Worm (Caenorhabditis elegans) whole organism, L3 larva: Measurements from ENCODE around the gene T20G5.9.

Experiments used
- R02D3.7 ChIP-seq: fragments of 150-350 bp; optimal IDR thresholded peaks from 2 replicates; lab custom pipeline; 2014; ENCODE audit warnings: missing biosample characterization, missing genetic modification characterization
- ZK546.5 ChIP-seq: sonication (generic microtip); optimal IDR thresholded peaks from 2 replicates; lab custom pipeline; 2017; ENCODE audit warnings: missing biosample characterization, missing genetic modification characterization
- aly-2 ChIP-seq: fragments of 150-350 bp; optimal IDR thresholded peaks from 2 replicates; lab custom pipeline; 2014; ENCODE audit warnings: missing biosample characterization, missing genetic modification characterization
- ama-1 ChIP-seq: fragments of 150-350 bp; optimal IDR thresholded peaks from 2 replicates; lab custom pipeline; 2018
- ceh-28 ChIP-seq: fragments of 150-350 bp; optimal IDR thresholded peaks from 2 replicates; lab custom pipeline; 2014; ENCODE audit warnings: missing biosample characterization, missing genetic modification reagents, missing genetic modification characterization
- ceh-82 ChIP-seq: fragments of 150-350 bp; optimal IDR thresholded peaks from 2 replicates; lab custom pipeline; 2014; ENCODE audit warnings: missing biosample characterization, missing genetic modification characterization
- ceh-9 ChIP-seq: sonication (generic microtip); optimal IDR thresholded peaks from 2 replicates; lab custom pipeline; 2018; ENCODE audit warnings: missing biosample characterization, missing genetic modification characterization
- egl-5 ChIP-seq: fragments of 150-350 bp; optimal IDR thresholded peaks from 2 replicates; lab custom pipeline; 2017; ENCODE audit warnings: missing biosample characterization, missing genetic modification reagents, missing genetic modification characterization, inconsistent platforms
- elt-1 ChIP-seq: fragments of 150-350 bp; optimal IDR thresholded peaks from 2 replicates; lab custom pipeline; 2014; ENCODE audit warnings: missing biosample characterization, missing genetic modification characterization
- elt-3 ChIP-seq, 3 experiments: fragments of 150-350 bp in 1 of 3; sonication (generic microtip) in 2 of 3; optimal IDR thresholded peaks; 2 replicates in 2 of 3; 4 replicates in 1 of 3; lab custom pipeline; 2014 to 2017; ENCODE audit warnings: missing biosample characterization in 3 of 3, missing genetic modification characterization in 3 of 3
- eor-1 ChIP-seq, 2 experiments: fragments of 150-350 bp; optimal IDR thresholded peaks; 2 replicates each; lab custom pipeline; 2014 to 2018; ENCODE audit warnings: missing biosample characterization in 2 of 2, missing genetic modification characterization in 2 of 2
- fkh-10 ChIP-seq: sonication (generic microtip); optimal IDR thresholded peaks from 2 replicates; lab custom pipeline; 2017; ENCODE audit warnings: missing biosample characterization, missing genetic modification reagents, missing genetic modification characterization
- fkh-2 ChIP-seq: fragments of 150-350 bp; optimal IDR thresholded peaks from 2 replicates; lab custom pipeline; 2014; ENCODE audit warnings: missing biosample characterization, missing genetic modification reagents, missing genetic modification characterization
- fos-1 ChIP-seq: fragments of 150-350 bp; optimal IDR thresholded peaks from 2 replicates; lab custom pipeline; 2014; ENCODE audit warnings: missing biosample characterization, missing genetic modification characterization
- hmg-11 ChIP-seq: sonication (generic microtip); optimal IDR thresholded peaks from 2 replicates; lab custom pipeline; 2016; ENCODE audit warnings: missing genetic modification characterization, missing compliant biosample characterization
- lin-15B ChIP-seq: fragments of 150-350 bp; optimal IDR thresholded peaks from 2 replicates; lab custom pipeline; 2014; ENCODE audit warnings: missing biosample characterization, missing genetic modification characterization
- lin-39 ChIP-seq: fragments of 150-350 bp; optimal IDR thresholded peaks from 2 replicates; lab custom pipeline; 2018; ENCODE audit warnings: missing biosample characterization, missing genetic modification reagents, missing genetic modification characterization
- lsy-12 ChIP-seq: sonication (generic microtip); optimal IDR thresholded peaks from 2 replicates; lab custom pipeline; 2016; ENCODE audit warnings: mild to moderate bottlenecking, missing genetic modification characterization, missing compliant biosample characterization
- mml-1 ChIP-seq: fragments of 150-350 bp; sonication (generic microtip); optimal IDR thresholded peaks from 3 replicates; lab custom pipeline; 2014; ENCODE audit warnings: missing biosample characterization, missing genetic modification characterization
- nfya-1 ChIP-seq: sonication (generic microtip); optimal IDR thresholded peaks from 2 replicates; lab custom pipeline; 2017; ENCODE audit warnings: missing genetic modification characterization, mild to moderate bottlenecking, missing compliant biosample characterization, antibody characterized with exemption, moderate library complexity; ENCODE audit not compliant: insufficient read depth
- nhr-11 ChIP-seq: fragments of 150-350 bp; optimal IDR thresholded peaks from 2 replicates; lab custom pipeline; 2014; ENCODE audit warnings: missing biosample characterization, missing genetic modification characterization
- nhr-23 ChIP-seq: fragments of 150-350 bp; optimal IDR thresholded peaks from 2 replicates; lab custom pipeline; 2014; ENCODE audit warnings: missing biosample characterization, missing genetic modification reagents, missing genetic modification characterization
- nhr-237 ChIP-seq: fragments of 150-350 bp; optimal IDR thresholded peaks from 2 replicates; lab custom pipeline; 2014; ENCODE audit warnings: missing biosample characterization, missing genetic modification characterization
- nhr-25 ChIP-seq: sonication (generic microtip); optimal IDR thresholded peaks from 2 replicates; lab custom pipeline; 2017; ENCODE audit warnings: missing biosample characterization, missing genetic modification characterization
- nhr-77 ChIP-seq: fragments of 150-350 bp; optimal IDR thresholded peaks from 2 replicates; lab custom pipeline; 2014; ENCODE audit warnings: missing biosample characterization, missing genetic modification characterization
- pha-4 ChIP-seq: fragments of 150-350 bp; optimal IDR thresholded peaks from 2 replicates; lab custom pipeline; 2014; ENCODE audit warnings: missing biosample characterization, missing genetic modification reagents, missing genetic modification characterization
- pqm-1 ChIP-seq: fragments of 150-350 bp; optimal IDR thresholded peaks from 2 replicates; lab custom pipeline; 2017; ENCODE audit warnings: missing biosample characterization, missing genetic modification characterization, inconsistent platforms
- sea-2 ChIP-seq: fragments of 150-350 bp; sonication (generic microtip); optimal IDR thresholded peaks from 4 replicates; lab custom pipeline; 2014; ENCODE audit warnings: missing biosample characterization, missing genetic modification reagents, missing genetic modification characterization
- skn-1 ChIP-seq: fragments of 150-350 bp; optimal IDR thresholded peaks from 2 replicates; lab custom pipeline; 2014; ENCODE audit warnings: missing biosample characterization, missing genetic modification characterization
- tbx-2 ChIP-seq: sonication (generic microtip); optimal IDR thresholded peaks from 2 replicates; lab custom pipeline; 2016; ENCODE audit warnings: mild to moderate bottlenecking, missing genetic modification characterization, missing compliant biosample characterization
- unc-62 ChIP-seq: fragments of 150-350 bp; sonication (generic microtip); optimal IDR thresholded peaks from 4 replicates; lab custom pipeline; 2014; ENCODE audit warnings: missing biosample characterization, missing genetic modification reagents, missing genetic modification characterization
- ztf-11 ChIP-seq: fragments of 150-350 bp; optimal IDR thresholded peaks from 2 replicates; lab custom pipeline; 2014; ENCODE audit warnings: missing biosample characterization, missing genetic modification characterization
- ztf-4 ChIP-seq: fragments of 150-350 bp; optimal IDR thresholded peaks from 2 replicates; lab custom pipeline; 2014; ENCODE audit warnings: missing biosample characterization, missing genetic modification characterization

Gene T20G5.9

ce11 chrIII:10181868-10182267, 27.8 kb upstream of the T20G5.9 start:
- TF ChIP-seq nhr-11 (tag; lab: Kevin White, UChicago), result no peak

- TF ChIP-seq fkh-10 (GFP tag; lab: Kevin White, UChicago) (no peak), elt-3 (tag; optimal IDR thresholded peaks at IDR 0.05; lab: Kevin White, UChicago) (no peak), lin-39 (tag; lab: Kevin White, UChicago) (peak; percentile 35)
- TF ChIP-seq, all 47 proteins: peak for 1
Measured at ce11 chrIII:10186160-10186559, 23.5 kb upstream of the T20G5.9 start, which contains the start of gene unc-47. Gene unc-47 (minus strand): TSS chrIII:10186260.

ce11 chrIII:10187840-10188239, 21.8 kb upstream of the T20G5.9 start:
- TF ChIP-seq mml-1 (tag; lab: Kevin White, UChicago), result no peak
- TF ChIP-seq R02D3.7 (tag; lab: Kevin White, UChicago), result no peak
- no peak for TF ChIP-seq elt-1
- TF ChIP-seq egl-5, result no peak
- TF ChIP-seq lin-15B (tag; lab: Kevin White, UChicago), result peak; percentile 19
- TF ChIP-seq ceh-9 (tag; lab: Kevin White, UChicago), result no peak
- TF ChIP-seq fkh-10 (GFP tag; lab: Kevin White, UChicago), result no peak
- peak; percentile 66 for TF ChIP-seq nfya-1
- no peak for TF ChIP-seq pha-4 (tag; lab: Kevin White, UChicago)
- TF ChIP-seq aly-2 (tag; lab: Kevin White, UChicago), result no peak
- TF ChIP-seq unc-62 (GFP tag; lab: Kevin White, UChicago), result no peak
- no peak for TF ChIP-seq ztf-4 (tag; lab: Kevin White, UChicago)
- no peak for TF ChIP-seq nhr-11 (tag; lab: Kevin White, UChicago)
- peak; percentile 50 for TF ChIP-seq lin-39 (tag; lab: Kevin White, UChicago)
- peak; percentile 37 for TF ChIP-seq hmg-11 (tag; lab: Kevin White, UChicago)
- no peak for TF ChIP-seq skn-1 (tag; lab: Kevin White, UChicago)
- no peak for TF ChIP-seq ztf-11 (tag; lab: Kevin White, UChicago)
- TF ChIP-seq nhr-77, result no peak

- no peak for TF ChIP-seq sea-2 (GFP tag; lab: Kevin White, UChicago)
- no peak for TF ChIP-seq ztf-4 (tag; lab: Kevin White, UChicago)
- no peak for TF ChIP-seq elt-1
- no peak for TF ChIP-seq ama-1 (lab: Kevin White, UChicago)
- TF ChIP-seq fos-1 (tag; lab: Kevin White, UChicago), result no peak
- no peak for TF ChIP-seq ceh-28
- no peak for TF ChIP-seq ceh-82 (tag; lab: Kevin White, UChicago)
- TF ChIP-seq eor-1 (tag; optimal IDR thresholded peaks at IDR 0.05; lab: Kevin White, UChicago), result no peak
- TF ChIP-seq fkh-2 (tag; lab: Kevin White, UChicago), result no peak
- no peak for TF ChIP-seq lsy-12 (tag; lab: Kevin White, UChicago)
- TF ChIP-seq pha-4 (tag; lab: Kevin White, UChicago), result no peak
- no peak for TF ChIP-seq tbx-2 (tag; lab: Kevin White, UChicago)
- TF ChIP-seq nhr-237, result no peak
- TF ChIP-seq nhr-77, result no peak
- TF ChIP-seq unc-62 (GFP tag; lab: Kevin White, UChicago), result no peak
- no peak for TF ChIP-seq nhr-25 (tag; lab: Kevin White, UChicago)
Measured at ce11 chrIII:10188912-10189311, 20.7 kb upstream of the T20G5.9 start, which contains the start of gene epac-1. Gene epac-1 (plus strand): TSS chrIII:10189212.

- peak; percentile 82 for TF ChIP-seq nfya-1
- no peak for TF ChIP-seq pha-4 (tag; lab: Kevin White, UChicago)
- no peak for TF ChIP-seq ZK546.5 (tag; lab: Kevin White, UChicago)
- no peak for TF ChIP-seq nhr-23
- TF ChIP-seq ama-1 (lab: Kevin White, UChicago), result no peak
- TF ChIP-seq, all 47 proteins: peak for 1
Measured at ce11 chrIII:10194569-10194968, 15.1 kb upstream of the T20G5.9 start.

ce11 chrIII:10195911-10196310, 13.7 kb upstream of the T20G5.9 start:
- TF ChIP-seq pqm-1 (no peak), unc-62 (GFP tag; lab: Kevin White, UChicago) (no peak)
